Worm (Caenorhabditis elegans) whole organism, mixed stage, embryonic: ENCODE measurements around the gene mat-3.

ENCODE experiments used
- M03D4.4 ChIP-seq: sonication (generic microtip); optimal IDR thresholded peaks from 2 replicates; lab custom pipeline; 2017; ENCODE audit warnings: mild to moderate bottlenecking, missing genetic modification characterization, missing compliant biosample characterization
- bed-3 ChIP-seq: fragments of 200-800 bp; sonication (Bioruptor generic); optimal IDR thresholded peaks from 3 replicates; lab custom pipeline; 2018; ENCODE audit warnings: mild to moderate bottlenecking, missing genetic modification characterization, moderate library complexity, missing compliant biosample characterization
- ceh-39 ChIP-seq: fragments of 150-350 bp; optimal IDR thresholded peaks from 2 replicates; lab custom pipeline; 2014; ENCODE audit warnings: missing biosample characterization, missing genetic modification characterization
- elt-1 ChIP-seq: sonication (generic microtip); optimal IDR thresholded peaks from 2 replicates; lab custom pipeline; 2017; ENCODE audit warnings: missing genetic modification characterization, mild to moderate bottlenecking, missing compliant biosample characterization, antibody characterized with exemption, moderate library complexity, borderline replicate concordance; ENCODE audit not compliant: insufficient read depth
- elt-3 ChIP-seq: fragments of 150-350 bp; optimal IDR thresholded peaks from 2 replicates; lab custom pipeline; 2014; ENCODE audit warnings: missing biosample characterization, missing genetic modification characterization
- ham-2 ChIP-seq: fragments of 200-800 bp; sonication (Bioruptor generic); optimal IDR thresholded peaks from 2 replicates; lab custom pipeline; 2018; ENCODE audit warnings: mild to moderate bottlenecking, missing genetic modification characterization, missing compliant biosample characterization
- nhr-12 ChIP-seq: fragments of 150-350 bp; optimal IDR thresholded peaks from 2 replicates; lab custom pipeline; 2014; ENCODE audit warnings: missing biosample characterization, missing genetic modification characterization
- nhr-237 ChIP-seq: fragments of 150-350 bp; optimal IDR thresholded peaks from 2 replicates; lab custom pipeline; 2014; ENCODE audit warnings: missing biosample characterization, missing genetic modification characterization
- nhr-76 ChIP-seq: sonication (generic microtip); optimal IDR thresholded peaks from 2 replicates; lab custom pipeline; 2017; ENCODE audit warnings: missing biosample characterization, missing genetic modification characterization
- sem-2 ChIP-seq: fragments of 200-800 bp; sonication (Bioruptor generic); optimal IDR thresholded peaks from 2 replicates; lab custom pipeline; 2018; ENCODE audit warnings: mild to moderate bottlenecking, missing genetic modification characterization, missing compliant biosample characterization
- ztf-11 ChIP-seq: fragments of 150-350 bp; optimal IDR thresholded peaks from 2 replicates; lab custom pipeline; 2014; ENCODE audit warnings: missing biosample characterization, missing genetic modification characterization

- TF ChIP-seq ceh-39 (tag; lab: Kevin White, UChicago) (no peak), nhr-237 (no peak), elt-1 (tag; lab: Kevin White, UChicago) (no peak), nhr-76 (tag; lab: Kevin White, UChicago) (no peak), ham-2 (GFP tag; lab: Kevin White, UChicago) (no peak), bed-3 (no peak), ztf-11 (tag; lab: Kevin White, UChicago) (no peak), M03D4.4 (tag; lab: Kevin White, UChicago) (no peak), nhr-12 (tag; lab: Kevin White, UChicago) (no peak), elt-3 (tag; lab: Kevin White, UChicago) (no peak), sem-2 (GFP tag; lab: Kevin White, UChicago) (no peak)
These were observed 10.9 kb downstream of the mat-3 start, which contains the start of gene nlp-32 for ce11 chrIII:486077-486597.
